Fruit fly (Drosophila melanogaster) whole organism, embryonic: ENCODE measurements around the gene ham.

Experiments used
- Ada2b ChIP-seq: fragments of 200-800 bp; sonication (Bioruptor generic); IDR thresholded peaks from 2 replicates; pipeline ENCODE4 v1.3.6; 2022; ENCODE audit warnings: missing biosample characterization, missing genetic modification characterization
- CG10462 ChIP-seq: fragments of 200-800 bp; sonication (Bioruptor generic); optimal IDR thresholded peaks from 2 replicates; lab custom pipeline; 2016; ENCODE audit warnings: missing biosample characterization, missing genetic modification characterization
- CG10654 ChIP-seq: fragments of 200-800 bp; sonication (Bioruptor generic); optimal IDR thresholded peaks from 2 replicates; lab custom pipeline; 2016; ENCODE audit warnings: missing biosample characterization, missing genetic modification characterization
- CG11504 ChIP-seq: fragments of 200-800 bp; sonication (Bioruptor generic); optimal IDR thresholded peaks from 3 replicates; lab custom pipeline; 2019; ENCODE audit warnings: missing biosample characterization, mild to moderate bottlenecking, missing genetic modification characterization, moderate library complexity
- CG12155 ChIP-seq: fragments of 200-800 bp; sonication (Bioruptor generic); optimal IDR thresholded peaks from 3 replicates; lab custom pipeline; 2016; ENCODE audit warnings: missing biosample characterization, missing genetic modification characterization
- CG12744 ChIP-seq: fragments of 200-800 bp; sonication (Bioruptor generic); optimal IDR thresholded peaks from 2 replicates; lab custom pipeline; 2016; ENCODE audit warnings: missing biosample characterization, missing genetic modification characterization
- CG13424 ChIP-seq: fragments of 200-800 bp; sonication (Bioruptor generic); optimal IDR thresholded peaks from 2 replicates; lab custom pipeline; 2019; ENCODE audit warnings: missing biosample characterization, mild to moderate bottlenecking, missing genetic modification characterization, moderate library complexity
- CG14860 ChIP-seq: fragments of 200-800 bp; sonication (Bioruptor generic); IDR thresholded peaks from 3 replicates; pipeline ENCODE4 v1.3.6; 2022; ENCODE audit warnings: missing biosample characterization, missing genetic modification characterization; ENCODE audit not compliant: partially characterized antibody
- CG18764 ChIP-seq: fragments of 200-800 bp; sonication (Bioruptor generic); optimal IDR thresholded peaks from 3 replicates; lab custom pipeline; 2016; ENCODE audit warnings: missing biosample characterization, missing genetic modification characterization
- CG2120 ChIP-seq: fragments of 200-800 bp; sonication (Bioruptor generic); optimal IDR thresholded peaks from 3 replicates; lab custom pipeline; 2016; ENCODE audit warnings: missing biosample characterization, missing genetic modification characterization
- CG34376 ChIP-seq: fragments of 200-800 bp; sonication (Bioruptor generic); optimal IDR thresholded peaks from 2 replicates; lab custom pipeline; 2018; ENCODE audit warnings: missing biosample characterization, mild to moderate bottlenecking, missing genetic modification characterization
- CG4328 ChIP-seq: fragments of 200-800 bp; sonication (Bioruptor generic); optimal IDR thresholded peaks from 3 replicates; lab custom pipeline; 2017; ENCODE audit warnings: missing biosample characterization, missing genetic modification reagents, missing genetic modification characterization
- CG4404 ChIP-seq: fragments of 200-800 bp; sonication (Bioruptor generic); IDR thresholded peaks from 2 replicates; pipeline ENCODE4 v1.3.6; 2022; ENCODE audit warnings: missing biosample characterization, missing genetic modification characterization
- CG4617 ChIP-seq: fragments of 200-800 bp; sonication (Bioruptor generic); optimal IDR thresholded peaks from 3 replicates; lab custom pipeline; 2016; ENCODE audit warnings: missing biosample characterization, missing genetic modification characterization, borderline replicate concordance
- CG4707 ChIP-seq: fragments of 200-800 bp; sonication (Bioruptor generic); optimal IDR thresholded peaks from 2 replicates; lab custom pipeline; 2018; ENCODE audit warnings: missing biosample characterization, mild to moderate bottlenecking, missing genetic modification characterization, moderate library complexity
- CG5180 ChIP-seq: fragments of 200-800 bp; sonication (Bioruptor generic); optimal IDR thresholded peaks from 3 replicates; lab custom pipeline; 2017; ENCODE audit warnings: missing biosample characterization, missing genetic modification characterization, mild to moderate bottlenecking, moderate library complexity, missing genetic modification reagents
- CG6813 ChIP-seq: fragments of 200-800 bp; sonication (Bioruptor generic); optimal IDR thresholded peaks from 2 replicates; lab custom pipeline; 2017; ENCODE audit warnings: missing biosample characterization, missing genetic modification characterization, mild to moderate bottlenecking, moderate library complexity, missing genetic modification reagents
- CG8388 ChIP-seq: fragments of 200-800 bp; sonication (Bioruptor generic); optimal IDR thresholded peaks from 2 replicates; lab custom pipeline; 2019; ENCODE audit warnings: missing biosample characterization, mild to moderate bottlenecking, missing genetic modification characterization, moderate library complexity
- CG9215 ChIP-seq: fragments of 200-800 bp; sonication (Bioruptor generic); IDR thresholded peaks from 2 replicates; pipeline ENCODE4 v1.3.6; 2022; ENCODE audit warnings: missing biosample characterization, missing genetic modification characterization
- CG9437 ChIP-seq: fragments of 200-800 bp; sonication (Bioruptor generic); optimal IDR thresholded peaks from 2 replicates; lab custom pipeline; 2018; ENCODE audit warnings: missing biosample characterization, mild to moderate bottlenecking, missing genetic modification characterization
- CHES-1-like ChIP-seq: fragments of 200-800 bp; sonication (Bioruptor generic); optimal IDR thresholded peaks from 2 replicates; lab custom pipeline; 2016; ENCODE audit warnings: missing biosample characterization, missing genetic modification characterization
- Chrac-16 ChIP-seq: fragments of 200-800 bp; sonication (Bioruptor generic); optimal IDR thresholded peaks from 3 replicates; lab custom pipeline; 2016; ENCODE audit warnings: missing biosample characterization, missing genetic modification characterization
- CrebB ChIP-seq: fragments of 200-800 bp; sonication (Bioruptor generic); optimal IDR thresholded peaks from 3 replicates; lab custom pipeline; 2018; ENCODE audit warnings: missing biosample characterization, mild to moderate bottlenecking, missing genetic modification characterization
- D19A ChIP-seq: fragments of 200-800 bp; optimal IDR thresholded peaks from 3 replicates; lab custom pipeline; 2019; ENCODE audit warnings: missing biosample characterization, mild to moderate bottlenecking, missing genetic modification characterization, moderate library complexity
- Dll ChIP-seq: fragments of 200-800 bp; sonication (Bioruptor generic); IDR thresholded peaks from 4 replicates; pipeline ENCODE4 v1.3.6; 2022; ENCODE audit warnings: missing biosample characterization, missing genetic modification characterization; ENCODE audit not compliant: partially characterized antibody
- Doc2 ChIP-seq: fragments of 200-800 bp; sonication (Bioruptor generic); IDR thresholded peaks from 2 replicates; pipeline ENCODE4 v1.3.6; 2022; ENCODE audit warnings: missing biosample characterization, missing genetic modification characterization
- E2f1 ChIP-seq: fragments of 200-800 bp; sonication (Bioruptor generic); IDR thresholded peaks from 2 replicates; pipeline ENCODE4 v1.3.6; 2022; ENCODE audit warnings: missing biosample characterization, missing genetic modification characterization
- Hand ChIP-seq: fragments of 200-800 bp; sonication (Bioruptor generic); optimal IDR thresholded peaks from 2 replicates; lab custom pipeline; 2017; ENCODE audit warnings: mild to moderate bottlenecking, missing biosample characterization, missing genetic modification reagents, missing genetic modification characterization
- Hr51 ChIP-seq, 2 experiments: fragments of 200-800 bp; sonication (Bioruptor generic); optimal IDR thresholded peaks; 2 replicates in 1 of 2; 3 replicates in 1 of 2; lab custom pipeline; 2016 to 2018; ENCODE audit warnings: missing biosample characterization in 2 of 2, missing genetic modification characterization in 2 of 2, mild to moderate bottlenecking in 1 of 2, moderate library complexity in 1 of 2
- Lpt ChIP-seq: fragments of >200 bp; optimal IDR thresholded peaks from 2 replicates; lab custom pipeline; 2018; ENCODE audit warnings: missing biosample characterization, missing genetic modification characterization
- MBD-R2 ChIP-seq: fragments of 200-800 bp; sonication (Bioruptor generic); IDR thresholded peaks from 2 replicates; pipeline ENCODE4 v1.3.6; 2022; ENCODE audit warnings: missing biosample characterization, missing genetic modification characterization
- NC2α ChIP-seq: fragments of 200-800 bp; sonication (Bioruptor generic); optimal IDR thresholded peaks from 2 replicates; lab custom pipeline; 2016; ENCODE audit warnings: missing biosample characterization, missing genetic modification characterization
- PHDP ChIP-seq: fragments of 200-800 bp; sonication (Bioruptor generic); optimal IDR thresholded peaks from 3 replicates; lab custom pipeline; 2018; ENCODE audit warnings: missing biosample characterization, mild to moderate bottlenecking, missing genetic modification characterization, moderate library complexity
- Ptx1 ChIP-seq: fragments of 200-800 bp; sonication (Bioruptor generic); IDR thresholded peaks from 2 replicates; pipeline ENCODE4 v1.3.6; 2022; ENCODE audit warnings: missing biosample characterization, missing genetic modification characterization
- Taf1 ChIP-seq: fragments of 200-800 bp; sonication (Bioruptor generic); IDR thresholded peaks from 2 replicates; pipeline ENCODE4 v1.3.6; 2022; ENCODE audit warnings: missing biosample characterization, missing genetic modification characterization
- ara ChIP-seq: fragments of 200-800 bp; sonication (Bioruptor generic); IDR thresholded peaks from 2 replicates; pipeline ENCODE4 v1.3.6; 2022; ENCODE audit warnings: missing biosample characterization, missing genetic modification characterization
- bbx ChIP-seq: fragments of 200-800 bp; sonication (Bioruptor generic); IDR thresholded peaks from 2 replicates; pipeline ENCODE4 v1.3.6; 2022; ENCODE audit warnings: missing biosample characterization, missing genetic modification characterization; ENCODE audit not compliant: partially characterized antibody
- cad ChIP-seq: fragments of >200 bp; optimal IDR thresholded peaks from 2 replicates; lab custom pipeline; 2017; ENCODE audit warnings: missing biosample characterization, missing genetic modification characterization
- ci ChIP-seq: fragments of 200-800 bp; sonication (Bioruptor generic); IDR thresholded peaks from 3 replicates; pipeline ENCODE4 v1.3.6; 2022; ENCODE audit warnings: missing biosample characterization, missing genetic modification characterization
- corto ChIP-seq: fragments of 200-800 bp; sonication (Bioruptor generic); optimal IDR thresholded peaks from 2 replicates; lab custom pipeline; 2016; ENCODE audit warnings: missing biosample characterization, mild to moderate bottlenecking, missing genetic modification characterization, moderate library complexity
- gem ChIP-seq: fragments of 200-800 bp; sonication (Bioruptor generic); optimal IDR thresholded peaks from 2 replicates; lab custom pipeline; 2019; ENCODE audit warnings: missing biosample characterization, mild to moderate bottlenecking, missing genetic modification characterization, moderate library complexity
- mirr ChIP-seq: fragments of 200-800 bp; sonication (Bioruptor generic); optimal IDR thresholded peaks from 3 replicates; lab custom pipeline; 2018; ENCODE audit warnings: missing biosample characterization, mild to moderate bottlenecking, missing genetic modification characterization
- pzg ChIP-seq: fragments of 200-800 bp; sonication (Bioruptor generic); optimal IDR thresholded peaks from 3 replicates; lab custom pipeline; 2018; ENCODE audit warnings: missing biosample characterization, mild to moderate bottlenecking, missing genetic modification characterization, moderate library complexity
- row ChIP-seq: fragments of 200-800 bp; sonication (Bioruptor generic); IDR thresholded peaks from 3 replicates; pipeline ENCODE4 v1.3.6; 2022; ENCODE audit warnings: missing biosample characterization, missing genetic modification characterization
- sob ChIP-seq: fragments of 200-800 bp; sonication (Bioruptor generic); IDR thresholded peaks from 2 replicates; pipeline ENCODE4 v1.3.6; 2022; ENCODE audit warnings: missing biosample characterization, missing genetic modification characterization
- tap ChIP-seq: fragments of 200-800 bp; optimal IDR thresholded peaks from 3 replicates; lab custom pipeline; 2019; ENCODE audit warnings: missing biosample characterization, mild to moderate bottlenecking, missing genetic modification characterization, moderate library complexity
- wor ChIP-seq: fragments of 200-800 bp; sonication (Bioruptor generic); IDR thresholded peaks from 2 replicates; pipeline ENCODE4 v1.3.6; 2022; ENCODE audit warnings: missing biosample characterization, missing genetic modification characterization
- zfh2 ChIP-seq: fragments of 200-800 bp; sonication (Bioruptor generic); optimal IDR thresholded peaks from 2 replicates; lab custom pipeline; 2016; ENCODE audit warnings: missing biosample characterization, missing genetic modification characterization

Gene ham

DNA sequence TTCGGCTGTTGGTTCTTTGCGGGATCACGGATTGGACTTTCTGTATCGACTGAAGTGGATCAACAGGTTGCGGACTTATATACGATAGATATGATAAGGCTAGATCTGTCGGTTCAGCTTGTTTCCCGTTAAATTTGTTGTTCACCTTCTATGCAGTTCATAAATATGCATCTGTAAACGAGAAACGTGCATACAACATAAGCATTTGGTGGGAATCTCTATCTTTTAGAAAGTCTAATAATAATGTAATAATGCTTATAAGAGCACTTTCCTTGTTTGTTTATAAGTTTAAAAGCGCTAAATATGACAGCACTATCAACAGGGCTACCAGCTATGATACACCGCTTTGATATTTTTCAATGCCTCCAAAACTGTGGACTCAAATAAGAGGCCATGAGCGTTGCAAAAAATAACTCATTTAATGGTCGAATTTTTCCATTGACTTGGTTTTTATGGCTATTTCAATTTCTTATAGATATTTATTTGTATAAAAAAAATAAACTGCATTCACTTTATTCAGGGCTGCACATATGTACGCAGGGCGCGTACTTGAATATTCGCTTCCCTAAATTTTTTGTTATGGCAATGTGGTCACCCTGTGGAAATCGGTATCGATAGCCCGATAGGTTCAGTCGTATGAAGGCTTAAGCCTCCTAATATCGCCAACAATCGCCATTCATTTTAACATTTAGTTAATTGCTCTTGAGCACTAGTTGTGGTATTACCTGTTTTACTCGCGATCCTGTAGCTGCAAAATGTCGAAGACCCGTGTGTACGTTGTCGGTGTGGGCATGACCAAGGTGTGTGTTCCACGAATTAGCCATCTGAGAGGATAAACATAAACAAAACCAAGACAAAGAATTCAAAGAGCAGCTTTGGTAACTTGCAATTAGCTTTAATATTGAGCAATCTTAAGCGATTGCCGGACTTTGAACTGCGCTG lies 38.2 kb upstream of the ham start, which contains the start of the genes CG17597 and ScpX (continued):
- TF ChIP-seq Dll (GFP tag; lab: Robert Waterston, UW) (peak; percentile 83), E2f1 (peak; percentile 9; the same call in 1 of the 2 replicates), CG6813 (GFP tag; lab: Kevin White, UChicago) (no peak), CG2120 (GFP tag; lab: Kevin White, UChicago) (peak; percentile 79), gem (peak; percentile 79), CG4707 (GFP tag; lab: Kevin White, UChicago) (no peak), CG34376 (GFP tag; lab: Kevin White, UChicago) (peak; percentile 27), Chrac-16 (GFP tag; lab: Kevin White, UChicago) (peak; percentile 60), CG4617 (GFP tag; lab: Kevin White, UChicago) (peak; percentile 23), tap (tag; lab: Kevin White, UChicago) (no peak), pzg (GFP tag; lab: Kevin White, UChicago) (peak; percentile 74), CG11504 (tag; lab: Kevin White, UChicago) (peak; percentile 75), CG10654 (GFP tag; lab: Kevin White, UChicago) (peak; percentile 53), NC2α (GFP tag; lab: Kevin White, UChicago) (peak; percentile 56), CrebB (peak; percentile 16), PHDP (peak; percentile 54), CG9215 (GFP tag; lab: Robert Waterston, UW) (peak; percentile 64), Ptx1 (GFP tag; lab: Robert Waterston, UW) (peak; percentile 71), Doc2 (GFP tag; lab: Robert Waterston, UW) (no peak), CHES-1-like (GFP tag; lab: Kevin White, UChicago) (peak; percentile 57), CG9437 (GFP tag; lab: Kevin White, UChicago) (peak; percentile 56), CG12744 (GFP tag; lab: Kevin White, UChicago) (no peak), Taf1 (GFP tag; lab: Robert Waterston, UW) (no peak), CG14860 (GFP tag; lab: Robert Waterston, UW) (peak; percentile 84), ci (GFP tag; lab: Robert Waterston, UW) (peak; percentile 59; the same call in 1 of the 3 replicates), wor (GFP tag; lab: Robert Waterston, UW) (0 out of 2 replicates have a peak, but pooled peaks have one; percentile 21), CG13424 (tag; lab: Kevin White, UChicago) (peak; percentile 67), D19A (peak; percentile 26), row (GFP tag; lab: Robert Waterston, UW) (peak; percentile 94), CG18764 (GFP tag; lab: Kevin White, UChicago) (peak; percentile 38), zfh2 (GFP tag; lab: Kevin White, UChicago) (peak; percentile 71), sob (0 out of 2 replicates have a peak, but pooled peaks have one; percentile 45), CG4404 (peak; percentile 35; the same call in 1 of the 2 replicates), Ada2b (GFP tag; lab: Robert Waterston, UW) (peak; percentile 51), Hand (no peak), ara (no peak; the same call in 1 of the 2 replicates), Lpt (GFP tag; lab: Kevin White, UChicago) (no peak), MBD-R2 (GFP tag; lab: Robert Waterston, UW) (peak; percentile 61), CG12155 (GFP tag; lab: Kevin White, UChicago) (peak; percentile 65), Hr51 (GFP tag; optimal IDR thresholded peaks at IDR 0.05; lab: Kevin White, UChicago) (peak; percentile 13 to 58), mirr (GFP tag; lab: Kevin White, UChicago) (no peak), CG8388 (peak; percentile 45), bbx (GFP tag; lab: Robert Waterston, UW) (peak; percentile 91), CG10462 (peak; percentile 23), CG4328 (peak; percentile 29), CG5180 (peak; percentile 34), cad (GFP tag; lab: Kevin White, UChicago) (peak; percentile 82), corto (GFP tag; lab: Kevin White, UChicago) (no peak)
